Fruit fly (Drosophila melanogaster): ENCODE measurements around the gene CG2187.

The CG2187 gene

DNA sequence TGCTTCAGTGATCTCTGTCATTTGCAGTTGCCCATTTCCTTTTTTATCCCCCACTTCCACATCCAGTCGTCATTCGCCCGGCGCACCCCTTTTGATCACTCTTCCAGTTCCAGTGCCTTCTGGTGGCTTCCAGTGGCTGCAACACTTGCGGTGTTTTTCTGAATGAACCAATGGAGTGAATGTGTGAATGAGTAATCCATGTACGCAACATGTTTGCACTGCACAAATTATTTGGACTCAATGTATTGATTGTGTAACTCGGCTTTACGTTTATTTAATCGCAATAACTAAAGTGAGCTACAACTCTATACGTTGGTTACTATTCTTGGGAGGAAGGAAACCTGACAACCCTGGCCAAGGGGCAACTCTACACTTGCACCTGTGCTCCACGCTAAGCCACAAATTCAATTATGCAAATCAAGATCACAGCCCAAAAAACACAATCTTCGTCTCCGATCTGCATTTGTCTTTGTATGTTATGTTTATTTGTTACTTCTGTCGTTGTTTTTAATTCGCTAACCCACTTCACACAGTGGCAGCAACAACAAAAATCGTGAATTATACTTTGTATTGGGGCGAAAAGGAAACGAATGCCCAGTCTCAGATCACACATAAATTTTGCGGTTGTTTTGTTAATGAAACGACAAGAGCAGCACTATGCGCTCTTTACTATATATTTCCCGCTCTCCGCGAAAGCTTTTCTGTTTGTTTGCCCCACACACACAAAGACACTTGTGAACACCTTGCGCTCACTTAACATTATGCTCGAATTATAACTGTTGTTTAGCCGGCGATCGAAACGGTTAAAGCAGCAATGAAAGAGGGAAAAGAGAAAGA is 43.3 kb downstream of the CG2187 start:
- TF ChIP-seq Ets96B (tag; optimal IDR thresholded peaks at IDR 0.05) (no peak), lz (GFP tag; optimal IDR thresholded peaks at IDR 0.05) (no peak), spab (GFP tag; optimal IDR thresholded peaks at IDR 0.05) (no peak), CG8319 (GFP tag; optimal IDR thresholded peaks at IDR 0.05) (no peak), achi (GFP tag; optimal IDR thresholded peaks at IDR 0.05) (no peak), CG9139 (GFP tag; optimal IDR thresholded peaks at IDR 0.05) (no peak), Eip78C (GFP tag) (peak; percentile 69), Hr4 (GFP tag; optimal IDR thresholded peaks at IDR 0.05) (no peak), esn (GFP tag; optimal IDR thresholded peaks at IDR 0.05) (no peak), Ets21C (GFP tag; optimal IDR thresholded peaks at IDR 0.05) (no peak), CG6808 (GFP tag; optimal IDR thresholded peaks at IDR 0.05) (no peak), CG7368 (GFP tag; optimal IDR thresholded peaks at IDR 0.05) (no peak), CG32006 (GFP tag; optimal IDR thresholded peaks at IDR 0.05) (peak; percentile 23), Met (GFP tag; optimal IDR thresholded peaks at IDR 0.05) (no peak), CG8632 (GFP tag; optimal IDR thresholded peaks at IDR 0.05) (no peak), Gug (GFP tag; IDR thresholded peaks at IDR 0.05) (no peak), svp (GFP tag) (no peak), fd59A (GFP tag; optimal IDR thresholded peaks at IDR 0.05) (no peak), CG3919 (GFP tag; optimal IDR thresholded peaks at IDR 0.05) (no peak), CG11902 (GFP tag; optimal IDR thresholded peaks at IDR 0.05) (no peak), acj6 (GFP tag; optimal IDR thresholded peaks at IDR 0.05) (no peak), Sox15 (GFP tag; optimal IDR thresholded peaks at IDR 0.05) (no peak), salr (GFP tag; optimal IDR thresholded peaks at IDR 0.05) (no peak), CG8119 (GFP tag; IDR thresholded peaks at IDR 0.05) (0 out of 3 replicates have a peak, but pooled peaks have one; percentile 27), Hr39 (GFP tag; optimal IDR thresholded peaks at IDR 0.05) (no peak), vri (GFP tag; optimal IDR thresholded peaks at IDR 0.05) (no peak), OdsH (GFP tag; optimal IDR thresholded peaks at IDR 0.05) (no peak), CG16779 (tag; optimal IDR thresholded peaks at IDR 0.05) (no peak), CG11762 (GFP tag; optimal IDR thresholded peaks at IDR 0.05; ENCODE audit: insufficient read depth) (no peak), CG4318 (GFP tag; optimal IDR thresholded peaks at IDR 0.05) (no peak), CG11294 (GFP tag; IDR thresholded peaks at IDR 0.05) (no peak), CG6163 (GFP tag; IDR thresholded peaks at IDR 0.05) (0 out of 3 replicates have a peak, but pooled peaks have one; percentile 20), dsx (GFP tag; optimal IDR thresholded peaks at IDR 0.05; ENCODE audit: poor library complexity, severe bottlenecking) (peak; percentile 23), CG6276 (GFP tag; optimal IDR thresholded peaks at IDR 0.05) (no peak), fkh (GFP tag; optimal IDR thresholded peaks at IDR 0.05) (no peak), dac (GFP tag; optimal IDR thresholded peaks at IDR 0.05) (no peak), Smox (GFP tag; optimal IDR thresholded peaks at IDR 0.05) (no peak), CG6792 (GFP tag; optimal IDR thresholded peaks at IDR 0.05) (no peak), CG10669 (GFP tag; optimal IDR thresholded peaks at IDR 0.05) (no peak), Eip75B (GFP tag; optimal IDR thresholded peaks at IDR 0.05) (no peak), CG34406 (GFP tag; optimal IDR thresholded peaks at IDR 0.05) (no peak), pdm3 (GFP tag; optimal IDR thresholded peaks at IDR 0.05) (no peak), CG3032 (tag; optimal IDR thresholded peaks at IDR 0.05) (no peak), Sox14 (GFP tag; optimal IDR thresholded peaks at IDR 0.05) (no peak), CG15336 (GFP tag; IDR thresholded peaks at IDR 0.05) (no peak), Hr38 (GFP tag; optimal IDR thresholded peaks at IDR 0.05) (no peak), eg (GFP tag; IDR thresholded peaks at IDR 0.05) (peak; percentile 28; the same call in 1 of the 3 replicates), Blimp-1 (GFP tag; optimal IDR thresholded peaks at IDR 0.05) (no peak), CG6854 (GFP tag; optimal IDR thresholded peaks at IDR 0.05) (no peak)

All from whole organism, prepupa.